Fruit fly (Drosophila melanogaster): ENCODE measurements around the gene CG31191.

The CG31191 gene

DNA sequence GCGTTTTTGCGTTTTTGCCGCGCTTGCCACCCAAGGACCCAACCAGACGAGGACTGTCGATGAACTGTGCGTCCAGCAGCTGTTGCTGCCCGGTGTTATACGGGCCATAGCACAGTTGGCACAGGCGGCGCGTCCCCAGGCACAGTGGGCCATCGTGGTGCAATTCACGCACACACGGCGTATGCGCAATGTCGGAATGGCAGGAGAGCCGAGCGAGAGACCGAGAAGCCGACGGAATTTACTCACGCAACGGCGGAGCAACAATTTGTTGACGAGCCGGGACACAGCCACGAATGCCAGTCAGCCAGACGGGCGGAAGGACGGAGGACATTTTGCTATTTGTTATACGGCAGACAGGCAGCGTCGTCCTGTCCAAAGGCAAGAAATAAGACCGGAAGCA, at the start of gene CG31191:
CG31191 (minus strand) TSS at position 68 of the 400 bp plus-strand sequence.
- TF ChIP-seq pan (optimal IDR thresholded peaks at IDR 0.05) (no peak), psq (optimal IDR thresholded peaks at IDR 0.05) (no peak), usp (GFP tag; optimal IDR thresholded peaks at IDR 0.05) (no peak)

DNA sequence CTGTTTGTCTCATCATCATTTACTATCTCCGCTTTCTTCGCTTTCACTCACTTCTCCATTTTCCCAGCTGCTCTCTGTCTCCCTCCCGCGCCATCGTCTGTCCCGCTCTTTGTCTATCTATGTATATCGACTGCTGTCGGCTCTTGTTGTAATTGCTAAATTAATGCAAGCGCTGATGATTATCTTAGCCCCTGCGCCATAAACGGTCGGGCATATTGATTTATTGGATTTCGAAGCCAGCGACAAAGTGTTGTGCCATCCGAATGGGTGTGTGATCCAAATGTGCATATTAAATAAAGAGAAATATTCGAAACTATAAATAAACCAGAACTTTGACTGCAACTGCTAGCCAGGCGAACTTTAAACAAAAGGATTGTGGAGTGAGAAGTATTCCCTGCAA, 45.1 kb upstream of the CG31191 start:
- TF ChIP-seq usp (GFP tag; optimal IDR thresholded peaks at IDR 0.05) (no peak), psq (optimal IDR thresholded peaks at IDR 0.05) (no peak), CG8478 (optimal IDR thresholded peaks at IDR 0.05) (no peak), EcR (GFP tag; optimal IDR thresholded peaks at IDR 0.05) (no peak), pan (optimal IDR thresholded peaks at IDR 0.05) (no peak), Dll (optimal IDR thresholded peaks at IDR 0.05) (no peak)

DNA sequence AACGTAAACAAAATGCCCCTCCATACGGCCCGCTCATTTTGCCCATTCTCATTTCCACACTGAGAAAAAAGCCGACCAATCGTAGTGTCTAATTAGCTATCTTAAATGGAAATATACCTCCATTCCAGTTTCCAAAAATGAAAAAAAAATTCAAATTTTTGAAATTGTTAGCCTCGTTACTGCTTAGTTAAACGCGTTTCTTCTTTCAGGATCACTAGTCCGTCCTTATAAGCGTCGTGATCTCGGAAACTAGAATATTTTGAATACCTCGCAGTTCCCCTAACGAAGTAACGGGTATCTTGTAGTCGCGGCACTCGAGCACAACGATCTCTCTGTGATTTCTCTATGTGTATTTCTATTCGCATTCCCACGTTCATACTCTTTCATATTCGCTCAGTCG, 44.3 kb upstream of the CG31191 start:
- TF ChIP-seq psq (optimal IDR thresholded peaks at IDR 0.05) (no peak), pan (optimal IDR thresholded peaks at IDR 0.05) (no peak), Dll (optimal IDR thresholded peaks at IDR 0.05) (no peak)

DNA sequence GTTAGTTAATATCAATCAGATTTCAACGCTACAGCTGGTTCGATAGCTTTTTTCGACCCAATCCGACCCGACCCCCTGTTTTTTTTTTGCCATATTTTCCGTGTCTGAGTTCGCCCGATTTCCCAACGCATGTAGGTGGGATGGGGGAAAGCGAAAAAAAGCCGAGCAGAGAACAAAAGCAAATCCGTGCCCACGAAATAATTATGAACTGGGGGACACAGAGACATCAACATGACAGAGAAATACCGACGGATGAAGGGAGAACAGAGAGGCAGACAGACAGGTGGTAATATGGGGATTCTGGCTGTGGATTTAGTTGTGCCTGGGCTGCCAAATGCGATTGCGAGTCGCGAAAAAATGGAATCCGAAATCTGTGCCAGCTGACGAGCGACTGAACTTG, 43.7 kb upstream of the CG31191 start:
- TF ChIP-seq psq (optimal IDR thresholded peaks at IDR 0.05) (no peak), usp (GFP tag; optimal IDR thresholded peaks at IDR 0.05) (no peak), EcR (GFP tag; optimal IDR thresholded peaks at IDR 0.05) (no peak), CG8478 (optimal IDR thresholded peaks at IDR 0.05) (no peak), Dll (optimal IDR thresholded peaks at IDR 0.05) (no peak), pan (optimal IDR thresholded peaks at IDR 0.05) (no peak)

DNA sequence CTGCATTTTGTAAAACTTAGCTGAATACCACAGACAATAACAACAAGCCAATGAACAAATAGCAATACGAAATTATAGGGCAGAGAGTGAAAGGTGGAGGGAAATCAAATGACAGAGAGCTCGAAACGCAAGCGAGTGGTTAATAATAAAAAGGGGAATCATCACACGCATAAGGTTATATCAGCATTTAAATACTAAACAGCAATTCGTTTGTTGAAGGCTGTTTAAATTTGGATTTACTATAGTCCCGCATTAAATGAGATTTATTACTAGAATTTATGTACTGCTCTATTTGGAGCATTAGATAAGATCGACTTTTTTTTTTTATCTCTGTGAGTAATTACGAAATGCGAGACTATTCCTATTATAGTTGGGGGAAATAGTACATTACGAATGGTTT, 43.2 kb upstream of the CG31191 start:
- no peak for TF ChIP-seq usp (GFP tag; optimal IDR thresholded peaks at IDR 0.05)
- TF ChIP-seq Dll (optimal IDR thresholded peaks at IDR 0.05), result no peak
- no peak for TF ChIP-seq pan (optimal IDR thresholded peaks at IDR 0.05)

DNA sequence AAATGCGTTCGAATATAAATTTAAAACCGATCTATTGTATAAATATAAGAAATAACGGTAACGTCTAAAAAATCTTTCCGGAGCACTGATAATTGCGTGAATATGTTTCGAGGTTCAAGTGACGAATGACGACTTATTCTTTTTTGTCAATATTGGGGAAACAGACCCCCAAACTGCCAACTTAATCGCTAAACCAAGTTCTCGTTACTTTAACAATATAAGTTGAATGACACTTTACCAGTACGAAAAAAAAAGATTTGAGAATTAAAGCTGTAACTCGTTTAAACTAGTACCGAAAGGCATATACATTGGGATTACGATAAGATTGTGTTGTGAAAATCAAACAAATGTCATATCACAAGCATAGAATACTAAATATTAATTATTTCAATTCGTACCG, 42.5 kb upstream of the CG31191 start, which contains the start of gene CG43446:
CG43446 (minus strand) TSS at position 101 of the 400 bp plus-strand sequence.
- TF ChIP-seq pan (optimal IDR thresholded peaks at IDR 0.05) (no peak), psq (optimal IDR thresholded peaks at IDR 0.05) (no peak), CG8478 (optimal IDR thresholded peaks at IDR 0.05) (no peak), Dll (optimal IDR thresholded peaks at IDR 0.05) (no peak), EcR (GFP tag; optimal IDR thresholded peaks at IDR 0.05) (no peak), usp (GFP tag; optimal IDR thresholded peaks at IDR 0.05) (no peak)

DNA sequence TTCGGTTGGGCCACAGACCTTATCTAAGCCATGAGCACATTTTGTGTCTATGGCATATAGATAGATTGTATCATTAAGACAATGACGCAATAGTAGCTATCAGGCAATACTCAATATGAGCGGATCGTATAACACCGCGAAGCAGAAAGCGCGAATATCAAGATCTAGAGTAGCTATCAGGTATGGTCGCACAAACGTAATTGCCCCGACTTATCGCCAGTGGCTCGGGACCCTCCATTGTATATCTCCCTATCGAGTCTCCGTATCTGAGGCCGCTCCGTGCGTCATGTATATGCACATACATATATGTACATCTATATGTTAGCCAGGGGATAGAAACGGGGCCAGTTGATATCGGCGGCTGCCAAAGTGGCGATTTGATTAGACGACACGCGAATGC, 40.3 kb upstream of the CG31191 start:
- no peak for TF ChIP-seq Dll (optimal IDR thresholded peaks at IDR 0.05)
- no peak for TF ChIP-seq psq (optimal IDR thresholded peaks at IDR 0.05)
- no peak for TF ChIP-seq CG8478 (optimal IDR thresholded peaks at IDR 0.05)
- TF ChIP-seq EcR (GFP tag; optimal IDR thresholded peaks at IDR 0.05), result no peak
- no peak for TF ChIP-seq pan (optimal IDR thresholded peaks at IDR 0.05)
- no peak for TF ChIP-seq usp (GFP tag; optimal IDR thresholded peaks at IDR 0.05)

DNA sequence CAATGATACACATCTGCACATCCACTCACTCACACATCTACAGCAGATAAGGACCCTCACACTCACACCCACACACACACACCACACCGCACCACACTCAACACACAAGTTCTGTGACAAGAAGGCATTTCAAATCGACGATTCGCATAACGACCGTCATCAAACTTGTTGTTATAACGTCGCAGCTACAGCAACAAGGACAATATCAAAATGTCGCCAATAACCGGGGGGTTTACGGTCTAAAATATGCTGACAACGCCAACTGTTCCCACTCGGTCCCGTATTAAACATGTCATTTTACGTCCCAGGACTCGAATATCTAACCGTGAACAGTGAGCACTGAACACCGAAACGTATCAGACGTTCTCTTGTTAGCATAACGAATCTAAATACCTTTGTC, 39.6 kb upstream of the CG31191 start:
- TF ChIP-seq pan (optimal IDR thresholded peaks at IDR 0.05), result no peak
- TF ChIP-seq EcR (GFP tag; optimal IDR thresholded peaks at IDR 0.05), result no peak
- no peak for TF ChIP-seq Dll (optimal IDR thresholded peaks at IDR 0.05)
- TF ChIP-seq psq (optimal IDR thresholded peaks at IDR 0.05), result no peak
- TF ChIP-seq usp (GFP tag; optimal IDR thresholded peaks at IDR 0.05), result no peak
- no peak for TF ChIP-seq CG8478 (optimal IDR thresholded peaks at IDR 0.05)

DNA sequence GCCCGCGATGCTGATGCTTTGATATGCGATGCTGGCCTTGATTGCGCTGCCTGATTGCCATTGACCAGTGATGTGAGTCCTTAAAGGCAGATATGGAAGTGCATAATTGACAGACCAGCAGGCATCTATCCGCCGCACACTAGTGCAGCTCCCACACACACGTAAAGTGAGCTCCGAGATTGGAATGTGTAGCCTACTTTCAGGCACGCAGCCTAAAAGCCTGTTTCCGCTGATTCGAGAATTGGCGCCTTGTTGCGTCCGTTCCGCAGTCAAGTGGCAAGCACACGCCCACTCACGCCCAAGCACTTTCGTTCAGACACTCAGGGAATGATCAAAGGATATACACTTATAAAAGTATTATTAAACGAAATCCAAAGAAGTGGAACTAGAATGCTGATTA, 38.8 kb upstream of the CG31191 start:
- TF ChIP-seq CG8478 (optimal IDR thresholded peaks at IDR 0.05), result no peak
- TF ChIP-seq usp (GFP tag; optimal IDR thresholded peaks at IDR 0.05), result no peak
- no peak for TF ChIP-seq EcR (GFP tag; optimal IDR thresholded peaks at IDR 0.05)
- TF ChIP-seq pan (optimal IDR thresholded peaks at IDR 0.05), result no peak
- no peak for TF ChIP-seq psq (optimal IDR thresholded peaks at IDR 0.05)
- no peak for TF ChIP-seq Dll (optimal IDR thresholded peaks at IDR 0.05)

DNA sequence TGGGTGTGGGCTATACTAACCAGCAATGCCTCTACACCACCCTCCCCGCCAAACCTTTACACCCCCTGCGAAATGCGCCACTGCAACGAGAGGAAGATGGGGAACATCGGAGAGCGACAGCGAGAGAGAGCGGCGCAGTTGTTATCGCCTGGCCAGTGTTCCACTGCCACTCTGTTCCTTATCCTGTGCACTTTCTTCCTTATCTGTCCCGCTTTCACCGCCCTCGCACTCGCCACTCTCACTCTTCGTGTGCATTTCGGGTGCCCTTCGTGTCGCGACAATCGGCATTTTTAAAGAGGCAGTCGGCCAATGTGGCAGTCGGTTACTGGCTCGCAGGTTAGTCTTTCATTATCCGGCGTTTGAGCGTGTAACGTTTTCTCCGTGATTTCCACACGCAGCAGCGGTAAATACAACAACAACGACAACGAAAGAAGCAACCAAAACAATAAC, 32.5 kb upstream of the CG31191 start, which contains the start of gene Calx:
Calx (plus strand) TSS at position 338 of the 450 bp plus-strand sequence.
- TF ChIP-seq Dll (optimal IDR thresholded peaks at IDR 0.05) (no peak), pan (optimal IDR thresholded peaks at IDR 0.05) (no peak), CG8478 (optimal IDR thresholded peaks at IDR 0.05) (no peak), usp (GFP tag; optimal IDR thresholded peaks at IDR 0.05) (no peak), EcR (GFP tag; optimal IDR thresholded peaks at IDR 0.05) (no peak), psq (optimal IDR thresholded peaks at IDR 0.05) (no peak)

DNA sequence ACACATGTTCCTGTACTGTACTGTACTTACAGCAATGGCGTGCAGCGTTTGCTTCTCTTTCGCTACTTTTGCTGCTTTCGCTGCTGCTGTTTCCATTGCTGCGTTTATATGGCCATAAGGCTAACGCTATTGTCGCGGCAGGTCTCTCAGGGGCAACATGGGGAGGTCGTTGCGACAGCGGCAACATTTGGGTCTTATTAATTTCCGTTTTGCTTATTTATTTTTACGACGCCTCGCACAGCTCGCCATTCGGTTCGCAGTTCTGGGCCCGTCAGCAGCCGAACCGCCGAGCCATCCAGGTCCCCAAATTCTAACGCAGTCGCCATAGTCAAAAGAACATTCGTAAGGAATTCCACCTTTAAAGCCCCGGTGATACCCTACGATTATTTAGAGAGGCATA, 31.3 kb upstream of the CG31191 start:
- no peak for TF ChIP-seq pan (optimal IDR thresholded peaks at IDR 0.05)
- TF ChIP-seq EcR (GFP tag; optimal IDR thresholded peaks at IDR 0.05), result no peak
- no peak for TF ChIP-seq Dll (optimal IDR thresholded peaks at IDR 0.05)
- no peak for TF ChIP-seq psq (optimal IDR thresholded peaks at IDR 0.05)
- no peak for TF ChIP-seq CG8478 (optimal IDR thresholded peaks at IDR 0.05)
- no peak for TF ChIP-seq usp (GFP tag; optimal IDR thresholded peaks at IDR 0.05)

DNA sequence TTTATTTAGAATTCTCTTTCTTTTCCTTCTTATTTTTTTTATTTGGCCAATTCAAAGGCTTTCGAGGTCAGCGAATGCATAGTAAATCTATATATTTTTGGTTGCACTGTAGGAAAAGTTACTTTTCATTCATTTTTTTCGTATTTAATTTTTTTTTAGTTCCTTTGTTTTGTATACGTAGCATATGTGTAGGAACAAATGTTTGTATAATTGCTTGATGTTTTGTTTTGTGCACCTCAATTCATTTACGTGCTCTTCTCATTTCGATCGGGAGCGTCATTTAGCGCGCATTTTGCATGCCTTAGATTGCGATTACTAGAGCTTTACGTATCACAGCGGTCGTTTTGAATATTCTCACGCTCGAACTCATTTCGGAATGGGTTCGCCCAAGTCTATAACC, 17.6 kb upstream of the CG31191 start:
- TF ChIP-seq pan (optimal IDR thresholded peaks at IDR 0.05), result no peak
- TF ChIP-seq Dll (optimal IDR thresholded peaks at IDR 0.05), result no peak
- TF ChIP-seq usp (GFP tag; optimal IDR thresholded peaks at IDR 0.05), result no peak
- TF ChIP-seq EcR (GFP tag; optimal IDR thresholded peaks at IDR 0.05), result no peak

DNA sequence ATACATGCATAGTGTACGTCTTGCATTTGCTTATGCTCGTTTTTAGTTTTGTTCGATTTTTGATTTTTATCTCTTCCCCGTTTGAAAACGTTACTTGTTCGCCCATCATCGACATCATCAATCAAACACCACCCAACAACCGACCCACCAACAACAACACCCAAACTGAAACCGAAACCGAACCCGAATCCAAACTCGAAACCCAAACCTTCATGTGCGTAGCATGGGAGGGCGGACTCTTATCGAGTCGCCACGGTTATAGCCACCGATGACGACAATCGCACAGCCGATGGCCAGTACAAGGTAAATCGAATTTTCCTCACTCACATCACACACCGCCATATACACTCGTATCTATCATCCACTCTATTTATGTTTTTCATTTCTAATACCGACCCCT, 16.7 kb upstream of the CG31191 start:
- TF ChIP-seq pan (optimal IDR thresholded peaks at IDR 0.05) (no peak), psq (optimal IDR thresholded peaks at IDR 0.05) (no peak), CG8478 (optimal IDR thresholded peaks at IDR 0.05) (no peak), Dll (optimal IDR thresholded peaks at IDR 0.05) (no peak), EcR (GFP tag; optimal IDR thresholded peaks at IDR 0.05) (no peak), usp (GFP tag; optimal IDR thresholded peaks at IDR 0.05) (no peak)

All from whole organism.